Worm (Caenorhabditis elegans) whole organism, L1 larva: ENCODE data around the gene F42C5.6.
A peak's percentile ranks its signal among the peaks of the same experiment; 100 is the strongest.

Source experiments
- C34B4.2 ChIP-seq: sonication (generic microtip); optimal IDR thresholded peaks from 2 replicates; lab custom pipeline; 2017; ENCODE audit warnings: mild to moderate bottlenecking, missing genetic modification characterization, missing compliant biosample characterization
- aly-2 ChIP-seq: fragments of 150-350 bp; optimal IDR thresholded peaks from 2 replicates; lab custom pipeline; 2014; ENCODE audit warnings: missing biosample characterization, missing genetic modification characterization
- ama-1 ChIP-seq: fragments of 150-350 bp; optimal IDR thresholded peaks from 2 replicates; lab custom pipeline; 2014
- blmp-1 ChIP-seq: fragments of 150-350 bp; optimal IDR thresholded peaks from 2 replicates; lab custom pipeline; 2014; ENCODE audit warnings: missing biosample characterization, missing genetic modification characterization
- ceh-8 ChIP-seq: fragments of 200-800 bp; sonication (Bioruptor generic); optimal IDR thresholded peaks from 2 replicates; lab custom pipeline; 2018; ENCODE audit warnings: mild to moderate bottlenecking, missing genetic modification characterization, moderate library complexity, missing compliant biosample characterization
- ceh-88 ChIP-seq: fragments of 200-800 bp; sonication (Bioruptor generic); IDR thresholded peaks from 2 replicates; pipeline ENCODE4 v1.3.6; 2022; ENCODE audit warnings: missing genetic modification characterization, missing compliant biosample characterization
- dsc-1 ChIP-seq: sonication (generic microtip); optimal IDR thresholded peaks from 2 replicates; lab custom pipeline; 2016; ENCODE audit warnings: mild to moderate bottlenecking, missing genetic modification characterization, missing compliant biosample characterization
- efl-1 ChIP-seq, 4 experiments: fragments of 150-350 bp; optimal IDR thresholded peaks in 3 of 4; peaks in 1 of 4; 1 replicate in 1 of 4; 2 replicates in 3 of 4; lab custom pipeline; 2014; ENCODE audit warnings: missing biosample characterization in 2 of 4, missing genetic modification characterization in 2 of 4, missing genetic modification reagents in 2 of 4
- efl-3 ChIP-seq: fragments of 200-800 bp; sonication (Bioruptor generic); optimal IDR thresholded peaks from 2 replicates; lab custom pipeline; 2018; ENCODE audit warnings: mild to moderate bottlenecking, missing genetic modification characterization, missing compliant biosample characterization
- egl-13 ChIP-seq: sonication (generic microtip); optimal IDR thresholded peaks from 2 replicates; lab custom pipeline; 2016; ENCODE audit warnings: missing genotype, missing genetic modification reagents, missing genetic modification characterization, missing compliant biosample characterization
- egl-27 ChIP-seq, 2 experiments: fragments of 150-350 bp in 1 of 2; sonication (generic microtip); optimal IDR thresholded peaks; 3 replicates each; lab custom pipeline; 2017 to 2018; ENCODE audit warnings: missing biosample characterization in 2 of 2, missing genetic modification characterization in 2 of 2, missing genetic modification reagents in 2 of 2
- elt-3 ChIP-seq, 6 experiments: fragments of 150-350 bp in 1 of 6; sonication (generic microtip); optimal IDR thresholded peaks; 2 replicates each; lab custom pipeline; 2017 to 2018; ENCODE audit warnings: missing biosample characterization in 6 of 6, missing genetic modification characterization in 6 of 6, inconsistent platforms in 1 of 6
- fkh-10 ChIP-seq: sonication (generic microtip); optimal IDR thresholded peaks from 2 replicates; lab custom pipeline; 2017; ENCODE audit warnings: missing biosample characterization, missing genetic modification reagents, missing genetic modification characterization
- fkh-8 ChIP-seq: sonication (generic microtip); optimal IDR thresholded peaks from 2 replicates; lab custom pipeline; 2016; ENCODE audit warnings: mild to moderate bottlenecking, missing genetic modification characterization, missing compliant biosample characterization
- fos-1 ChIP-seq: fragments of 150-350 bp; optimal IDR thresholded peaks from 2 replicates; lab custom pipeline; 2014; ENCODE audit warnings: missing biosample characterization, missing genetic modification characterization
- grh-1 ChIP-seq: fragments of 200-800 bp; sonication (Bioruptor generic); IDR thresholded peaks from 2 replicates; pipeline ENCODE4 v1.3.6; 2022; ENCODE audit warnings: missing genetic modification reagents, missing genetic modification characterization, missing compliant biosample characterization
- hlh-17 ChIP-seq: fragments of 200-800 bp; sonication (Bioruptor generic); optimal IDR thresholded peaks from 2 replicates; lab custom pipeline; 2018; ENCODE audit warnings: missing genetic modification characterization, mild to moderate bottlenecking, missing compliant biosample characterization, moderate library complexity, borderline replicate concordance
- irx-1 ChIP-seq: sonication (generic microtip); optimal IDR thresholded peaks from 2 replicates; lab custom pipeline; 2016; ENCODE audit warnings: missing genetic modification characterization, missing compliant biosample characterization
- jun-1 ChIP-seq: fragments of 150-350 bp; optimal IDR thresholded peaks from 2 replicates; lab custom pipeline; 2014; ENCODE audit warnings: missing biosample characterization, missing genetic modification reagents, missing genetic modification characterization
- lin-14 ChIP-seq: fragments of 200-800 bp; sonication (Bioruptor generic); optimal IDR thresholded peaks from 2 replicates; lab custom pipeline; 2018; ENCODE audit warnings: mild to moderate bottlenecking, missing genetic modification characterization, moderate library complexity, missing compliant biosample characterization
- lin-15B ChIP-seq: fragments of 150-350 bp; sonication (generic microtip); optimal IDR thresholded peaks from 3 replicates; lab custom pipeline; 2014; ENCODE audit warnings: missing biosample characterization, missing genetic modification characterization
- mab-9 ChIP-seq: fragments of 200-800 bp; sonication (Bioruptor generic); IDR thresholded peaks from 2 replicates; pipeline ENCODE4 v1.3.6; 2022; ENCODE audit warnings: missing genetic modification reagents, missing genetic modification characterization, missing compliant biosample characterization
- mef-2 ChIP-seq: fragments of 150-350 bp; optimal IDR thresholded peaks from 2 replicates; lab custom pipeline; 2014; ENCODE audit warnings: missing biosample characterization, missing genetic modification characterization
- nhr-12 ChIP-seq: sonication (generic microtip); optimal IDR thresholded peaks from 2 replicates; lab custom pipeline; 2017; ENCODE audit warnings: missing biosample characterization, missing genetic modification characterization
- nhr-20 ChIP-seq: sonication (generic microtip); optimal IDR thresholded peaks from 2 replicates; lab custom pipeline; 2016; ENCODE audit warnings: mild to moderate bottlenecking, missing genetic modification characterization, missing compliant biosample characterization
- nhr-28 ChIP-seq: fragments of 150-350 bp; optimal IDR thresholded peaks from 2 replicates; lab custom pipeline; 2014; ENCODE audit warnings: missing biosample characterization, missing genetic modification characterization
- nhr-71 ChIP-seq: sonication (generic microtip); optimal IDR thresholded peaks from 2 replicates; lab custom pipeline; 2016; ENCODE audit warnings: mild to moderate bottlenecking, missing genetic modification characterization, moderate library complexity, missing compliant biosample characterization
- nhr-84 ChIP-seq: sonication (generic microtip); optimal IDR thresholded peaks from 2 replicates; lab custom pipeline; 2017; ENCODE audit warnings: missing biosample characterization, missing genetic modification characterization
- nhr-85 ChIP-seq: sonication (generic microtip); peaks from one replicate; lab custom pipeline; 2016; ENCODE audit warnings: missing genetic modification characterization, inconsistent platforms, missing compliant biosample characterization
- pag-3 ChIP-seq: sonication (generic microtip); optimal IDR thresholded peaks from 2 replicates; lab custom pipeline; 2017; ENCODE audit warnings: missing genetic modification characterization, mild to moderate bottlenecking, missing compliant biosample characterization, antibody characterized with exemption, borderline replicate concordance; ENCODE audit not compliant: insufficient read depth
- snu-23 ChIP-seq: sonication (generic microtip); optimal IDR thresholded peaks from 2 replicates; lab custom pipeline; 2016; ENCODE audit warnings: missing genetic modification characterization, missing compliant biosample characterization
- sox-4 ChIP-seq: sonication (generic microtip); optimal IDR thresholded peaks from 2 replicates; lab custom pipeline; 2016; ENCODE audit warnings: missing genetic modification characterization, missing compliant biosample characterization
- sup-37 ChIP-seq: fragments of 200-800 bp; sonication (Bioruptor generic); optimal IDR thresholded peaks from 2 replicates; lab custom pipeline; 2018; ENCODE audit warnings: mild to moderate bottlenecking, missing genetic modification characterization, missing compliant biosample characterization
- tlp-1 ChIP-seq: fragments of 150-350 bp; optimal IDR thresholded peaks from 2 replicates; lab custom pipeline; 2014; ENCODE audit warnings: missing biosample characterization, missing genetic modification characterization
- unc-86 ChIP-seq: sonication (generic microtip); optimal IDR thresholded peaks from 2 replicates; lab custom pipeline; 2016; ENCODE audit warnings: missing genetic modification characterization, missing compliant biosample characterization
- xbp-1 ChIP-seq: sonication (generic microtip); optimal IDR thresholded peaks from 2 replicates; lab custom pipeline; 2016; ENCODE audit warnings: missing genetic modification characterization, missing compliant biosample characterization
- zag-1 ChIP-seq: fragments of 150-350 bp; optimal IDR thresholded peaks from 2 replicates; lab custom pipeline; 2014; ENCODE audit warnings: missing biosample characterization, missing genetic modification characterization

F42C5.6 gene

ce11 chrIV:7313397-7313910 is 4.6 kb upstream of the F42C5.6 start, which contains the start of gene rps-8:
Gene rps-8, minus strand, starts transcription at chrIV:7313860.
- TF ChIP-seq efl-1 (optimal IDR thresholded peaks at IDR 0.05; lab: Kevin White, UChicago) = no peak
- TF ChIP-seq efl-1 (GFP tag; optimal IDR thresholded peaks at IDR 0.05 in 1 of 2; lab: Kevin White, UChicago) = peak in 1 of 2 experiments; percentile 4
- TF ChIP-seq dsc-1 = peak; percentile 14
- TF ChIP-seq sox-4 (tag; lab: Kevin White, UChicago) = no peak

- TF ChIP-seq irx-1 (tag; lab: Kevin White, UChicago) (no peak), efl-1 (optimal IDR thresholded peaks at IDR 0.05; lab: Kevin White, UChicago) (no peak), efl-1 (GFP tag; optimal IDR thresholded peaks at IDR 0.05 in 1 of 2; lab: Kevin White, UChicago) (peak in 1 of 2 experiments; percentile 65), nhr-85 (tag; lab: Kevin White, UChicago) (peak; percentile 69)
- TF ChIP-seq, all 84 proteins: peak for 2
These were observed 3.8 kb upstream of the F42C5.6 start for ce11 chrIV:7312620-7313194.

- TF ChIP-seq ceh-88 (GFP tag; lab: Robert Waterston, UW) (no peak), fkh-8 (no peak), elt-3 (tag; optimal IDR thresholded peaks at IDR 0.05; lab: Kevin White, UChicago) (no peak), xbp-1 (tag; lab: Kevin White, UChicago) (no peak), aly-2 (tag; lab: Kevin White, UChicago) (no peak), lin-14 (GFP tag; lab: Kevin White, UChicago) (peak; percentile 0), efl-3 (no peak), pag-3 (tag; lab: Kevin White, UChicago) (no peak), ceh-8 (GFP tag; lab: Kevin White, UChicago) (no peak), nhr-28 (tag; lab: Kevin White, UChicago) (no peak), irx-1 (tag; lab: Kevin White, UChicago) (no peak), tlp-1 (tag; lab: Kevin White, UChicago) (no peak), ama-1 (lab: Kevin White, UChicago) (peak; percentile 14), nhr-85 (tag; lab: Kevin White, UChicago) (peak; percentile 77)
- TF ChIP-seq, all 84 proteins: peak for 3
These were observed 2.0 kb upstream of the F42C5.6 start for ce11 chrIV:7310842-7311241.

DNA sequence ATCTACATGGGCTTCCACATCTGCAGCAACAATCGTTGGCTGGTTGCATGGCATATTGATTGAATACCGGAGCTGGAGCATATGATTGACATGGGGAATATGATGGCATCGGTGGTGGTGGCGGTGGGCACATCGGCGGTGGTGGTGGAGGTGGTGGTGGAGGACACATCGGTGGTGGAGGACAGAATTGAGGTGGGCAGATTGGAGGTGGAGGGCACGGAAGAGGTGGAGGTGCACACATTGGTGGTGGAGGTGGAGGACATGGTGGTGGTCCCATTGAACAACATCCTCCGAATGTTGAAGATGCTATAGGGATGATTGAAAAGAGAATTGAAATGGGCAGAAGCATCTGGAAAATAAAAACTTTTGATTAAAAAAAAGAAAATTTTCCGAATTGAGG is 1.5 kb upstream of the F42C5.6 start, which contains the start of gene grl-4:
TSS of gene grl-4 (minus strand) at position 351 of the 400 bp plus-strand sequence.
- TF ChIP-seq mef-2 (tag; lab: Kevin White, UChicago) (no peak), efl-1 (optimal IDR thresholded peaks at IDR 0.05; lab: Kevin White, UChicago) (no peak), efl-1 (GFP tag; optimal IDR thresholded peaks at IDR 0.05 in 1 of 2; lab: Kevin White, UChicago) (peak in 1 of 2 experiments; percentile 53)

ce11 chrIV:7309678-7310077 is 804 bp upstream of the F42C5.6 start:
- TF ChIP-seq nhr-85 (tag; lab: Kevin White, UChicago) (peak; percentile 76), nhr-20 (peak; percentile 11), lin-14 (GFP tag; lab: Kevin White, UChicago) (peak; percentile 52), snu-23 (GFP tag; lab: Kevin White, UChicago) (peak; percentile 16), nhr-12 (no peak), jun-1 (tag; lab: Kevin White, UChicago) (no peak), nhr-71 (tag; lab: Kevin White, UChicago) (peak; percentile 15), egl-13 (tag; lab: Kevin White, UChicago) (no peak)

- TF ChIP-seq fos-1 = no peak
- TF ChIP-seq nhr-84 (tag; lab: Kevin White, UChicago) = no peak
- TF ChIP-seq tlp-1 (tag; lab: Kevin White, UChicago) = no peak
- no peak for TF ChIP-seq hlh-17 (GFP tag; lab: Kevin White, UChicago)
- no peak for TF ChIP-seq C34B4.2
- no peak for TF ChIP-seq pag-3 (tag; lab: Kevin White, UChicago)
- TF ChIP-seq elt-3 (tag; optimal IDR thresholded peaks at IDR 0.05; lab: Kevin White, UChicago) = no peak
- no peak for TF ChIP-seq fkh-10 (GFP tag; lab: Kevin White, UChicago)
- TF ChIP-seq unc-86 = no peak
- no peak for TF ChIP-seq lin-15B (tag; lab: Kevin White, UChicago)
- no peak for TF ChIP-seq sup-37 (GFP tag; lab: Kevin White, UChicago)
- no peak for TF ChIP-seq grh-1
- TF ChIP-seq blmp-1 (tag; lab: Kevin White, UChicago) = no peak
- no peak for TF ChIP-seq zag-1
- no peak for TF ChIP-seq mab-9 (GFP tag; lab: Robert Waterston, UW)
- TF ChIP-seq nhr-20 = no peak
- TF ChIP-seq egl-27 (tag; optimal IDR thresholded peaks at IDR 0.05; lab: Kevin White, UChicago) = no peak
These were observed 3.5 kb downstream of the F42C5.6 start, which contains the start of gene npr-27 for ce11 chrIV:7305325-7305724. Gene npr-27, plus strand, starts transcription at chrIV:7305625.
